Worm (Caenorhabditis elegans) whole organism, young adult: ENCODE measurements around the gene col-111.

Experiments used
- B0336.3 ChIP-seq: fragments of 200-800 bp; sonication (Bioruptor generic); IDR thresholded peaks from 2 replicates; pipeline ENCODE4 v1.3.6; 2022; ENCODE audit warnings: missing genetic modification characterization, missing compliant biosample characterization
- F22D6.2 ChIP-seq: sonication (generic microtip); optimal IDR thresholded peaks from 2 replicates; lab custom pipeline; 2016; ENCODE audit warnings: mild to moderate bottlenecking, missing genetic modification characterization, missing compliant biosample characterization
- F23B12.7 ChIP-seq: sonication (generic microtip); optimal IDR thresholded peaks from 2 replicates; lab custom pipeline; 2017; ENCODE audit warnings: missing genetic modification characterization, mild to moderate bottlenecking, missing compliant biosample characterization, antibody characterized with exemption, moderate library complexity; ENCODE audit not compliant: insufficient read depth
- F37B4.10 ChIP-seq: fragments of 200-800 bp; sonication (Bioruptor generic); IDR thresholded peaks from 2 replicates; pipeline ENCODE4 v1.3.6; 2022; ENCODE audit warnings: missing genetic modification characterization, missing compliant biosample characterization
- F39B2.1 ChIP-seq: fragments of 200-800 bp; sonication (Bioruptor generic); IDR thresholded peaks from 2 replicates; pipeline ENCODE4 v1.3.6; 2022; ENCODE audit warnings: missing genetic modification reagents, missing genetic modification characterization, missing compliant biosample characterization
- F52B5.7 ChIP-seq: sonication (generic microtip); optimal IDR thresholded peaks from 2 replicates; lab custom pipeline; 2016; ENCODE audit warnings: mild to moderate bottlenecking, missing genetic modification characterization, missing compliant biosample characterization
- F55B11.4 ChIP-seq: sonication (generic microtip); optimal IDR thresholded peaks from 2 replicates; lab custom pipeline; 2016; ENCODE audit warnings: missing compliant biosample characterization, missing genetic modification characterization, borderline replicate concordance; ENCODE audit not compliant: insufficient read depth
- F57A8.1 ChIP-seq: fragments of 200-800 bp; sonication (Bioruptor generic); optimal IDR thresholded peaks from 2 replicates; lab custom pipeline; 2018; ENCODE audit warnings: mild to moderate bottlenecking, missing genetic modification characterization, moderate library complexity, missing compliant biosample characterization
- T07F8.4 ChIP-seq: sonication (generic microtip); optimal IDR thresholded peaks from 2 replicates; lab custom pipeline; 2016; ENCODE audit warnings: mild to moderate bottlenecking, missing genetic modification characterization, moderate library complexity, missing compliant biosample characterization
- Y53G8AR.9 ChIP-seq: fragments of 200-800 bp; sonication (Bioruptor generic); conservative IDR thresholded peaks from 2 replicates; pipeline ENCODE4 v1.3.6; 2022; ENCODE audit warnings: missing genetic modification reagents, missing genetic modification characterization, missing compliant biosample characterization
- Y79H2A.3 ChIP-seq: fragments of 200-800 bp; sonication (Bioruptor generic); conservative IDR thresholded peaks from 2 replicates; pipeline ENCODE4 v1.3.6; 2022; ENCODE audit warnings: missing genetic modification reagents, missing genetic modification characterization, missing compliant biosample characterization
- ZK185.1 ChIP-seq: sonication (generic microtip); optimal IDR thresholded peaks from 2 replicates; lab custom pipeline; 2016; ENCODE audit warnings: mild to moderate bottlenecking, missing genetic modification characterization, missing compliant biosample characterization; ENCODE audit not compliant: poor library complexity, severe bottlenecking
- ama-1 ChIP-seq, 3 experiments: fragments of 150-350 bp in 1 of 3; sonication (generic microtip) in 2 of 3; optimal IDR thresholded peaks; 2 replicates each; lab custom pipeline; 2014 to 2018; ENCODE audit warnings: missing biosample characterization in 2 of 3, missing genetic modification characterization in 2 of 3, missing genetic modification reagents in 2 of 3
- aptf-2 ChIP-seq: fragments of 200-800 bp; sonication (Bioruptor generic); conservative IDR thresholded peaks from 2 replicates; pipeline ENCODE4 v1.3.6; 2022; ENCODE audit warnings: missing genetic modification reagents, missing genetic modification characterization, missing compliant biosample characterization
- aptf-3 ChIP-seq: fragments of 200-800 bp; sonication (Bioruptor generic); IDR thresholded peaks from 2 replicates; pipeline ENCODE4 v1.3.6; 2022; ENCODE audit warnings: missing genetic modification characterization, missing compliant biosample characterization
- attf-5 ChIP-seq: fragments of 200-800 bp; sonication (Bioruptor generic); optimal IDR thresholded peaks from 2 replicates; lab custom pipeline; 2018; ENCODE audit warnings: mild to moderate bottlenecking, missing genetic modification characterization, missing compliant biosample characterization
- ccch-3 ChIP-seq: fragments of 200-800 bp; sonication (Bioruptor generic); optimal IDR thresholded peaks from 2 replicates; lab custom pipeline; 2018; ENCODE audit warnings: mild to moderate bottlenecking, missing genetic modification characterization, missing compliant biosample characterization
- cebp-2 ChIP-seq: fragments of 200-800 bp; sonication (Bioruptor generic); IDR thresholded peaks from 2 replicates; pipeline ENCODE4 v1.3.6; 2022; ENCODE audit warnings: missing genetic modification characterization, missing compliant biosample characterization
- ceh-40 ChIP-seq: fragments of 200-800 bp; sonication (Bioruptor generic); IDR thresholded peaks from 2 replicates; pipeline ENCODE4 v1.3.6; 2022; ENCODE audit warnings: missing genetic modification characterization, missing compliant biosample characterization
- ceh-58 ChIP-seq: fragments of 200-800 bp; sonication (Bioruptor generic); IDR thresholded peaks from 2 replicates; pipeline ENCODE4 v1.3.6; 2022; ENCODE audit warnings: missing genetic modification characterization, missing compliant biosample characterization
- dpl-1 ChIP-seq: fragments of 150-350 bp; optimal IDR thresholded peaks from 2 replicates; lab custom pipeline; 2014; ENCODE audit warnings: missing biosample characterization, missing genetic modification reagents, missing genetic modification characterization
- efl-1 ChIP-seq: fragments of 150-350 bp; optimal IDR thresholded peaks from 2 replicates; lab custom pipeline; 2014; ENCODE audit warnings: missing biosample characterization, missing genetic modification reagents, missing genetic modification characterization
- egl-18 ChIP-seq: fragments of 200-800 bp; sonication (Bioruptor generic); IDR thresholded peaks from 2 replicates; pipeline ENCODE4 v1.3.6; 2022; ENCODE audit warnings: missing genetic modification reagents, missing genetic modification characterization, missing compliant biosample characterization
- gei-17 ChIP-seq: fragments of 200-800 bp; sonication (Bioruptor generic); optimal IDR thresholded peaks from 2 replicates; lab custom pipeline; 2018; ENCODE audit warnings: mild to moderate bottlenecking, missing genetic modification characterization, missing compliant biosample characterization
- him-1 ChIP-seq: sonication (generic microtip); optimal IDR thresholded peaks from 2 replicates; lab custom pipeline; 2016; ENCODE audit warnings: missing genotype, missing genetic modification reagents, missing genetic modification characterization, missing compliant biosample characterization
- hsf-1 ChIP-seq: fragments of 200-800 bp; sonication (Bioruptor generic); IDR thresholded peaks from 2 replicates; pipeline ENCODE4 v1.3.6; 2022; ENCODE audit warnings: missing genetic modification reagents, missing genetic modification characterization, missing compliant biosample characterization
- lin-26 ChIP-seq: fragments of 200-800 bp; sonication (Bioruptor generic); IDR thresholded peaks from 2 replicates; pipeline ENCODE4 v1.3.6; 2022; ENCODE audit warnings: missing genetic modification reagents, missing genetic modification characterization, missing compliant biosample characterization
- lsy-27 ChIP-seq: sonication (generic microtip); optimal IDR thresholded peaks from 2 replicates; lab custom pipeline; 2017; ENCODE audit warnings: missing genetic modification characterization, mild to moderate bottlenecking, missing compliant biosample characterization, antibody characterized with exemption, missing genotype, borderline replicate concordance; ENCODE audit not compliant: insufficient read depth
- madf-3 ChIP-seq: fragments of 200-800 bp; sonication (Bioruptor generic); IDR thresholded peaks from 2 replicates; pipeline ENCODE4 v1.3.6; 2022; ENCODE audit warnings: missing genetic modification reagents, missing genetic modification characterization, missing compliant biosample characterization
- madf-8 ChIP-seq: fragments of 200-800 bp; sonication (Bioruptor generic); conservative IDR thresholded peaks from 2 replicates; pipeline ENCODE4 v1.3.6; 2022; ENCODE audit warnings: missing genetic modification reagents, missing genetic modification characterization, missing compliant biosample characterization
- mcd-1 ChIP-seq: fragments of 200-800 bp; sonication (Bioruptor generic); IDR thresholded peaks from 2 replicates; pipeline ENCODE4 v1.3.6; 2022; ENCODE audit warnings: missing genetic modification reagents, missing genetic modification characterization, missing compliant biosample characterization
- mel-28 ChIP-seq: sonication (generic microtip); optimal IDR thresholded peaks from 2 replicates; lab custom pipeline; 2016; ENCODE audit warnings: borderline replicate concordance, mild to moderate bottlenecking, missing genetic modification characterization, missing compliant biosample characterization
- rcor-1 ChIP-seq: fragments of 200-800 bp; sonication (Bioruptor generic); IDR thresholded peaks from 2 replicates; pipeline ENCODE4 v1.3.6; 2022; ENCODE audit warnings: missing genetic modification reagents, missing genetic modification characterization, missing compliant biosample characterization
- rec-8 ChIP-seq, 2 experiments: sonication (generic microtip); optimal IDR thresholded peaks; 2 replicates each; lab custom pipeline; 2016; ENCODE audit warnings: mild to moderate bottlenecking in 2 of 2, missing genetic modification characterization in 2 of 2, missing genetic modification reagents in 2 of 2, missing genotype in 2 of 2, missing biosample characterization in 1 of 2, missing compliant biosample characterization in 1 of 2, moderate library complexity in 1 of 2
- repo-1 ChIP-seq: sonication (generic microtip); optimal IDR thresholded peaks from 2 replicates; lab custom pipeline; 2017; ENCODE audit warnings: mild to moderate bottlenecking, missing genetic modification characterization, missing compliant biosample characterization
- rpc-1 ChIP-seq, 2 experiments: fragments of 150-350 bp in 1 of 2; sonication (generic microtip) in 1 of 2; optimal IDR thresholded peaks; 2 replicates each; lab custom pipeline; 2014 to 2018; ENCODE audit warnings: missing biosample characterization in 1 of 2, missing genetic modification characterization in 1 of 2, missing genetic modification reagents in 1 of 2, missing genotype in 1 of 2
- snpc-1.3 ChIP-seq: sonication (generic microtip); optimal IDR thresholded peaks from 2 replicates; lab custom pipeline; 2017; ENCODE audit warnings: missing genetic modification characterization, mild to moderate bottlenecking, missing compliant biosample characterization, antibody characterized with exemption, moderate library complexity, missing genotype, missing genetic modification reagents; ENCODE audit not compliant: insufficient read depth
- sptf-2 ChIP-seq: fragments of 200-800 bp; sonication (Bioruptor generic); optimal IDR thresholded peaks from 2 replicates; lab custom pipeline; 2018; ENCODE audit warnings: mild to moderate bottlenecking, missing genetic modification characterization, missing compliant biosample characterization
- tbp1 ChIP-seq: fragments of 200-800 bp; sonication (Bioruptor generic); optimal IDR thresholded peaks from 2 replicates; lab custom pipeline; 2018; ENCODE audit warnings: mild to moderate bottlenecking, missing genetic modification characterization, missing compliant biosample characterization
- tbx-9 ChIP-seq: sonication (generic microtip); optimal IDR thresholded peaks from 2 replicates; lab custom pipeline; 2016; ENCODE audit warnings: borderline replicate concordance, missing genetic modification characterization, inconsistent platforms, missing compliant biosample characterization
- zim-3 ChIP-seq: sonication (generic microtip); optimal IDR thresholded peaks from 2 replicates; lab custom pipeline; 2017; ENCODE audit warnings: mild to moderate bottlenecking, missing genetic modification characterization, moderate library complexity, missing compliant biosample characterization
- ztf-22 ChIP-seq: fragments of 200-800 bp; sonication (Bioruptor generic); optimal IDR thresholded peaks from 2 replicates; lab custom pipeline; 2018; ENCODE audit warnings: mild to moderate bottlenecking, missing genetic modification characterization, moderate library complexity, missing compliant biosample characterization
- ztf-26 ChIP-seq: sonication (generic microtip); optimal IDR thresholded peaks from 2 replicates; lab custom pipeline; 2017; ENCODE audit warnings: missing genetic modification characterization, missing compliant biosample characterization
- ztf-3 ChIP-seq: fragments of 200-800 bp; sonication (Bioruptor generic); optimal IDR thresholded peaks from 2 replicates; lab custom pipeline; 2018; ENCODE audit warnings: mild to moderate bottlenecking, missing genetic modification characterization, missing compliant biosample characterization
- ztf-6 ChIP-seq: fragments of 200-800 bp; sonication (Bioruptor generic); IDR thresholded peaks from 2 replicates; pipeline ENCODE4 v1.3.6; 2022; ENCODE audit warnings: missing genetic modification reagents, missing genetic modification characterization, missing compliant biosample characterization

Gene col-111

ce11 chrIV:4660151-4661041 lies 2.6 kb upstream of the col-111 start, which contains the start of the genes F29B9.11 and jmjd-1.2 (continued):
- TF ChIP-seq sptf-2 (GFP tag; lab: Kevin White, UChicago) (no peak), F23B12.7 (peak; percentile 0), aptf-2 (GFP tag; lab: Robert Waterston, UW) (peak; percentile 76), egl-18 (GFP tag; lab: Robert Waterston, UW) (no peak), ztf-6 (GFP tag; lab: Robert Waterston, UW) (no peak), lin-26 (GFP tag; lab: Robert Waterston, UW) (no peak), F39B2.1 (no peak), tbp1 (GFP tag; lab: Kevin White, UChicago) (peak; percentile 71), F57A8.1 (no peak), rcor-1 (GFP tag; lab: Robert Waterston, UW) (peak; percentile 86), F52B5.7 (tag; lab: Kevin White, UChicago) (no peak), rec-8 (tag; optimal IDR thresholded peaks at IDR 0.05; lab: Kevin White, UChicago) (peak in 1 of 2 experiments; percentile 4), B0336.3 (GFP tag; lab: Robert Waterston, UW) (peak; percentile 89), ZK185.1 (tag; lab: Kevin White, UChicago) (peak; percentile 44), aptf-3 (GFP tag; lab: Robert Waterston, UW) (no peak), ccch-3 (GFP tag; lab: Kevin White, UChicago) (no peak), rpc-1 (optimal IDR thresholded peaks at IDR 0.05; lab: Kevin White, UChicago) (no peak), rpc-1 (tag; optimal IDR thresholded peaks at IDR 0.05; lab: Kevin White, UChicago) (no peak), zim-3 (tag; lab: Kevin White, UChicago) (peak; percentile 54), tbx-9 (no peak), repo-1 (tag; lab: Kevin White, UChicago) (no peak), him-1 (tag; lab: Kevin White, UChicago) (no peak), gei-17 (peak; percentile 42), ztf-26 (tag; lab: Kevin White, UChicago) (peak; percentile 81), F55B11.4 (tag; lab: Kevin White, UChicago) (no peak), attf-5 (peak; percentile 98), hsf-1 (GFP tag; lab: Robert Waterston, UW) (peak; percentile 75), cebp-2 (GFP tag; lab: Robert Waterston, UW) (no peak), ceh-58 (GFP tag; lab: Robert Waterston, UW) (no peak), ama-1 (optimal IDR thresholded peaks at IDR 0.05; lab: Kevin White, UChicago) (no peak), ama-1 (GFP tag; optimal IDR thresholded peaks at IDR 0.05; lab: Kevin White, UChicago) (no peak), mcd-1 (peak; percentile 90), Y79H2A.3 (GFP tag; lab: Robert Waterston, UW) (0 out of 2 replicates have a peak, but pooled peaks have one; percentile 60), ztf-22 (GFP tag; lab: Kevin White, UChicago) (no peak), mel-28 (tag; lab: Kevin White, UChicago) (no peak), T07F8.4 (tag; lab: Kevin White, UChicago) (peak; percentile 6), efl-1 (GFP tag; lab: Kevin White, UChicago) (peak; percentile 43), F37B4.10 (no peak), snpc-1.3 (tag; lab: Kevin White, UChicago) (peak; percentile 50), madf-8 (GFP tag; lab: Robert Waterston, UW) (peak; percentile 55), lsy-27 (tag; lab: Kevin White, UChicago) (no peak), ceh-40 (no peak), F22D6.2 (tag; lab: Kevin White, UChicago) (peak; percentile 68), madf-3 (GFP tag; lab: Robert Waterston, UW) (peak; percentile 75; the same call in 1 of the 2 replicates), dpl-1 (no peak), Y53G8AR.9 (GFP tag; lab: Robert Waterston, UW) (peak; percentile 89), ztf-3 (GFP tag; lab: Kevin White, UChicago) (peak; percentile 28)
